Fruit fly (Drosophila melanogaster) S2 (cell line): ENCODE results near the gene CG13460.

Experiments used
- CG8478 ChIP-seq: fragments of >200 bp; optimal IDR thresholded peaks from 2 replicates; lab custom pipeline; 2018
- CTCF ChIP-seq, 2 experiments: fragments of >200 bp; optimal IDR thresholded peaks; 2 replicates each; lab custom pipeline; 2018

DNA sequence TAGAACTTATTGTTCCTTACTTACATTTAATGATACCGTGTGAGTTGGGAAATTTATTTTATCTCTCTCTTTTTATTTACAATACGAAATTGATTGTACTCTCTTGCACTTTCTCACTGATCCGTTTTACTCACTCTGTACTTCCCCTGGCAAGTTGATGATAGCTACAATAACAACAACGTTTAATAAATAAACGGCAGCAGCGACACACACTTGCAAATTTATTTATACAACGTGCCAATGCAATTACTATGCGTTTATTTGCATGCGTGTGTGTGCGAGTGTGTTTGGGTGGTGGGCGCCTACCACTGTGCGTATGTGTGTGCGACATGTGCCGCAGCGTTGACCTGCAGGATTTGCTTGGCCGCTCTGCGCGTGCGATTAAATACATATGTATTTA is 38.0 kb upstream of the CG13460 start:
- no peak for TF ChIP-seq CTCF (optimal IDR thresholded peaks at IDR 0.05; lab: Kevin White, UChicago)
- TF ChIP-seq CG8478 (lab: Kevin White, UChicago), result no peak
